Fruit fly (Drosophila melanogaster): Measurements from ENCODE around the gene CG33322.

The CG33322 gene

dm6 chr2L:20831060-20831459 lies 15.0 kb upstream of the CG33322 start, which contains the start of gene CG31674 (continued):
- no peak for TF ChIP-seq HLH54F (GFP tag; optimal IDR thresholded peaks at IDR 0.05)
- TF ChIP-seq CG10654 (GFP tag; optimal IDR thresholded peaks at IDR 0.05), result no peak
- TF ChIP-seq H15 (GFP tag; IDR thresholded peaks at IDR 0.05), result no peak
- peak; percentile 20 for TF ChIP-seq CG7839 (tag; optimal IDR thresholded peaks at IDR 0.05)
- peak; percentile 22 for TF ChIP-seq CG15269 (tag; optimal IDR thresholded peaks at IDR 0.05)
- TF ChIP-seq Xrp1 (GFP tag; IDR thresholded peaks at IDR 0.05), result no peak
- no peak for TF ChIP-seq ap (GFP tag; IDR thresholded peaks at IDR 0.05)
- peak; percentile 31 for TF ChIP-seq Nf-YC (tag; optimal IDR thresholded peaks at IDR 0.05)
- peak; percentile 23 for TF ChIP-seq CG5180 (GFP tag; optimal IDR thresholded peaks at IDR 0.05)
- TF ChIP-seq hbn (GFP tag; IDR thresholded peaks at IDR 0.05; ENCODE audit: partially characterized antibody), result no peak
- TF ChIP-seq CG2120 (GFP tag; optimal IDR thresholded peaks at IDR 0.05), result peak; percentile 0
- peak; percentile 1 for TF ChIP-seq CG17568 (GFP tag; optimal IDR thresholded peaks at IDR 0.05)
- no peak for TF ChIP-seq CG7556 (GFP tag; optimal IDR thresholded peaks at IDR 0.05)
- TF ChIP-seq Meics (GFP tag; optimal IDR thresholded peaks at IDR 0.05), result no peak
- TF ChIP-seq CG9215 (GFP tag; IDR thresholded peaks at IDR 0.05), result no peak
- TF ChIP-seq nerfin-2 (GFP tag; IDR thresholded peaks at IDR 0.05; ENCODE audit: partially characterized antibody), result no peak
- no peak for TF ChIP-seq TFAM (GFP tag; optimal IDR thresholded peaks at IDR 0.05)
- TF ChIP-seq CG17385 (GFP tag; optimal IDR thresholded peaks at IDR 0.05), result peak; percentile 39
- no peak for TF ChIP-seq CG2875 (GFP tag; optimal IDR thresholded peaks at IDR 0.05)
- no peak for TF ChIP-seq jumu (GFP tag; optimal IDR thresholded peaks at IDR 0.05)
- TF ChIP-seq CG12744 (GFP tag; optimal IDR thresholded peaks at IDR 0.05), result no peak
- TF ChIP-seq unc-4 (GFP tag; IDR thresholded peaks at IDR 0.05; ENCODE audit: partially characterized antibody), result 0 out of 2 replicates have a peak, but pooled peaks have one; percentile 15
- peak in 1 of 2 experiments; percentile 62 for TF ChIP-seq Pdp1 (GFP tag; optimal IDR thresholded peaks at IDR 0.05)
- TF ChIP-seq CG13287 (GFP tag; IDR thresholded peaks at IDR 0.05; ENCODE audit: partially characterized antibody), result peak; percentile 53; the same call in 1 of the 2 replicates
- TF ChIP-seq CG34224 (GFP tag; IDR thresholded peaks at IDR 0.05; ENCODE audit: partially characterized antibody), result peak; percentile 32; the same call in 1 of the 3 replicates
- TF ChIP-seq CG13296 (GFP tag; optimal IDR thresholded peaks at IDR 0.05), result peak; percentile 61
- TF ChIP-seq CG34376 (GFP tag; optimal IDR thresholded peaks at IDR 0.05), result peak; percentile 61
- no peak for TF ChIP-seq gt (GFP tag; IDR thresholded peaks at IDR 0.05)
- TF ChIP-seq eve (GFP tag; optimal IDR thresholded peaks at IDR 0.05), result peak in 1 of 2 experiments; percentile 59
- TF ChIP-seq CG18619 (GFP tag; optimal IDR thresholded peaks at IDR 0.05), result no peak
- no peak for TF ChIP-seq sim (GFP tag; IDR thresholded peaks at IDR 0.05)
- peak; percentile 51 for TF ChIP-seq vvl (GFP tag; IDR thresholded peaks at IDR 0.05)
- peak; percentile 30; the same call in 1 of the 3 replicates for TF ChIP-seq zen2 (GFP tag; IDR thresholded peaks at IDR 0.05; ENCODE audit: partially characterized antibody)
- no peak for TF ChIP-seq Nf-YB (GFP tag; optimal IDR thresholded peaks at IDR 0.05)
- TF ChIP-seq CG7357 (GFP tag; IDR thresholded peaks at IDR 0.05), result no peak
- TF ChIP-seq Dfd (GFP tag; optimal IDR thresholded peaks at IDR 0.05), result no peak
- TF ChIP-seq Oaz (GFP tag; IDR thresholded peaks at IDR 0.05), result no peak
- TF ChIP-seq grn (GFP tag; optimal IDR thresholded peaks at IDR 0.05), result peak; percentile 28
- no peak for TF ChIP-seq Atf6 (GFP tag; IDR thresholded peaks at IDR 0.05)
- peak; percentile 66 for TF ChIP-seq B-H2 (GFP tag; optimal IDR thresholded peaks at IDR 0.05)
- peak; percentile 42 for TF ChIP-seq HmgZ (tag; optimal IDR thresholded peaks at IDR 0.05)
- no peak for TF ChIP-seq wek (GFP tag; optimal IDR thresholded peaks at IDR 0.05)
- peak; percentile 5 for TF ChIP-seq bigmax (GFP tag; optimal IDR thresholded peaks at IDR 0.05)
- TF ChIP-seq tup (GFP tag; optimal IDR thresholded peaks at IDR 0.05), result no peak
- TF ChIP-seq CG17359 (tag; optimal IDR thresholded peaks at IDR 0.05), result peak; percentile 20
- no peak for TF ChIP-seq CG10267 (tag; optimal IDR thresholded peaks at IDR 0.05)
- no peak for TF ChIP-seq CG9876 (GFP tag; optimal IDR thresholded peaks at IDR 0.05)
- peak; percentile 64; the same call in 1 of the 3 replicates for TF ChIP-seq CG2199 (GFP tag; IDR thresholded peaks at IDR 0.05)
- TF ChIP-seq CG11696 (GFP tag; IDR thresholded peaks at IDR 0.05), result peak; percentile 33; the same call in 1 of the 2 replicates
- no peak for TF ChIP-seq CG16815 (GFP tag; optimal IDR thresholded peaks at IDR 0.05)

Measured in whole organism, embryonic.